Fruit fly (Drosophila melanogaster) whole organism, embryonic: Measurements from ENCODE around the gene Mob3.

Experiments
- Aef1 ChIP-seq: fragments of 200-800 bp; sonication (Bioruptor generic); IDR thresholded peaks from 3 replicates; pipeline ENCODE4 v1.3.6; 2022; ENCODE audit warnings: missing biosample characterization, missing genetic modification characterization
- Atf6 ChIP-seq: fragments of 200-800 bp; sonication (Bioruptor generic); IDR thresholded peaks from 2 replicates; pipeline ENCODE4 v1.3.6; 2022; ENCODE audit warnings: missing biosample characterization, missing genetic modification characterization
- BEAF-32 ChIP-seq: fragments of 200-800 bp; sonication (Bioruptor generic); optimal IDR thresholded peaks from 3 replicates; lab custom pipeline; 2017; ENCODE audit warnings: missing biosample characterization, missing genetic modification characterization, mild to moderate bottlenecking, moderate library complexity, missing genetic modification reagents
- CG11398 ChIP-seq: fragments of 200-800 bp; sonication (Bioruptor generic); optimal IDR thresholded peaks from 2 replicates; lab custom pipeline; 2016; ENCODE audit warnings: missing biosample characterization, missing genetic modification characterization
- CG12391 ChIP-seq: fragments of 200-800 bp; sonication (Bioruptor generic); optimal IDR thresholded peaks from 3 replicates; lab custom pipeline; 2018; ENCODE audit warnings: missing biosample characterization, mild to moderate bottlenecking, missing genetic modification characterization, moderate library complexity
- CG12659 ChIP-seq: fragments of 200-800 bp; sonication (Bioruptor generic); optimal IDR thresholded peaks from 3 replicates; lab custom pipeline; 2017; ENCODE audit warnings: mild to moderate bottlenecking, missing biosample characterization, missing genetic modification reagents, missing genetic modification characterization
- CG17359 ChIP-seq: fragments of 200-800 bp; sonication (Bioruptor generic); optimal IDR thresholded peaks from 3 replicates; lab custom pipeline; 2018; ENCODE audit warnings: missing biosample characterization, mild to moderate bottlenecking, missing genetic modification characterization, moderate library complexity
- CG17385 ChIP-seq: fragments of 200-800 bp; sonication (Bioruptor generic); optimal IDR thresholded peaks from 3 replicates; lab custom pipeline; 2018; ENCODE audit warnings: missing biosample characterization, mild to moderate bottlenecking, missing genetic modification characterization
- CG18764 ChIP-seq: fragments of 200-800 bp; sonication (Bioruptor generic); optimal IDR thresholded peaks from 3 replicates; lab custom pipeline; 2016; ENCODE audit warnings: missing biosample characterization, missing genetic modification characterization
- CG4328 ChIP-seq: fragments of 200-800 bp; sonication (Bioruptor generic); optimal IDR thresholded peaks from 3 replicates; lab custom pipeline; 2017; ENCODE audit warnings: missing biosample characterization, missing genetic modification reagents, missing genetic modification characterization
- CG4360 ChIP-seq: fragments of 200-800 bp; sonication (Bioruptor generic); IDR thresholded peaks from 2 replicates; pipeline ENCODE4 v1.3.6; 2022; ENCODE audit warnings: missing biosample characterization, missing genetic modification characterization
- CG4820 ChIP-seq: fragments of 200-800 bp; sonication (Bioruptor generic); optimal IDR thresholded peaks from 3 replicates; lab custom pipeline; 2016; ENCODE audit warnings: missing biosample characterization, missing genetic modification characterization
- CG6854 ChIP-seq: fragments of 200-800 bp; sonication (Bioruptor generic); optimal IDR thresholded peaks from 3 replicates; lab custom pipeline; 2017; ENCODE audit warnings: missing biosample characterization, mild to moderate bottlenecking, missing genetic modification characterization
- CG8924 ChIP-seq: fragments of 200-800 bp; optimal IDR thresholded peaks from 3 replicates; lab custom pipeline; 2019; ENCODE audit warnings: missing biosample characterization, mild to moderate bottlenecking, missing genetic modification characterization, moderate library complexity
- CG8944 ChIP-seq: fragments of 200-800 bp; sonication (Bioruptor generic); optimal IDR thresholded peaks from 3 replicates; lab custom pipeline; 2016; ENCODE audit warnings: missing biosample characterization, missing genetic modification characterization
- CG9797 ChIP-seq: fragments of 200-800 bp; sonication (Bioruptor generic); optimal IDR thresholded peaks from 3 replicates; lab custom pipeline; 2018; ENCODE audit warnings: missing biosample characterization, mild to moderate bottlenecking, missing genetic modification characterization
- CHES-1-like ChIP-seq: fragments of 200-800 bp; sonication (Bioruptor generic); optimal IDR thresholded peaks from 2 replicates; lab custom pipeline; 2016; ENCODE audit warnings: missing biosample characterization, missing genetic modification characterization
- Dfd ChIP-seq, 2 experiments: fragments of >200 bp; optimal IDR thresholded peaks; 2 replicates each; lab custom pipeline; 2017; ENCODE audit warnings: missing biosample characterization in 2 of 2, missing genetic modification characterization in 2 of 2
- ERR ChIP-seq: fragments of 200-800 bp; sonication (Bioruptor generic); optimal IDR thresholded peaks from 2 replicates; lab custom pipeline; 2016; ENCODE audit warnings: missing biosample characterization, missing genetic modification characterization
- Elba2 ChIP-seq: fragments of 200-800 bp; sonication (Bioruptor generic); optimal IDR thresholded peaks from 3 replicates; lab custom pipeline; 2016; ENCODE audit warnings: missing biosample characterization, missing genetic modification characterization
- H15 ChIP-seq: fragments of 200-800 bp; sonication (Bioruptor generic); IDR thresholded peaks from 3 replicates; pipeline ENCODE4 v1.3.6; 2022; ENCODE audit warnings: missing biosample characterization, missing genetic modification characterization
- Hand ChIP-seq: fragments of 200-800 bp; sonication (Bioruptor generic); optimal IDR thresholded peaks from 2 replicates; lab custom pipeline; 2017; ENCODE audit warnings: mild to moderate bottlenecking, missing biosample characterization, missing genetic modification reagents, missing genetic modification characterization
- Mad ChIP-seq: fragments of 200-800 bp; sonication (Bioruptor generic); optimal IDR thresholded peaks from 2 replicates; lab custom pipeline; 2016; ENCODE audit warnings: missing biosample characterization, missing genetic modification characterization
- NC2β ChIP-seq: fragments of 200-800 bp; sonication (Bioruptor generic); optimal IDR thresholded peaks from 2 replicates; lab custom pipeline; 2016; ENCODE audit warnings: missing biosample characterization, missing genetic modification characterization
- Oaz ChIP-seq: fragments of 200-800 bp; sonication (Bioruptor generic); IDR thresholded peaks from 2 replicates; pipeline ENCODE4 v1.3.6; 2022; ENCODE audit warnings: missing biosample characterization, missing genetic modification characterization
- PHDP ChIP-seq: fragments of 200-800 bp; sonication (Bioruptor generic); optimal IDR thresholded peaks from 3 replicates; lab custom pipeline; 2018; ENCODE audit warnings: missing biosample characterization, mild to moderate bottlenecking, missing genetic modification characterization, moderate library complexity
- Six4 ChIP-seq: fragments of 200-800 bp; sonication (Bioruptor generic); optimal IDR thresholded peaks from 2 replicates; lab custom pipeline; 2016; ENCODE audit warnings: missing biosample characterization, missing genetic modification characterization
- Sox100B ChIP-seq: fragments of 200-800 bp; sonication (Bioruptor generic); optimal IDR thresholded peaks from 3 replicates; lab custom pipeline; 2018; ENCODE audit warnings: missing biosample characterization, mild to moderate bottlenecking, missing genetic modification characterization
- abd-A ChIP-seq: fragments of 200-800 bp; sonication (Bioruptor generic); optimal IDR thresholded peaks from 3 replicates; lab custom pipeline; 2019; ENCODE audit warnings: missing biosample characterization, mild to moderate bottlenecking, missing genetic modification characterization, moderate library complexity
- ash1 ChIP-seq: fragments of 200-800 bp; sonication (Bioruptor generic); optimal IDR thresholded peaks from 2 replicates; lab custom pipeline; 2018; ENCODE audit warnings: missing biosample characterization, mild to moderate bottlenecking, missing genetic modification characterization
- cato ChIP-seq: fragments of 200-800 bp; sonication (Bioruptor generic); optimal IDR thresholded peaks from 2 replicates; lab custom pipeline; 2016; ENCODE audit warnings: missing biosample characterization, missing genetic modification characterization, borderline replicate concordance
- chm ChIP-seq: fragments of 200-800 bp; sonication (Bioruptor generic); IDR thresholded peaks from 2 replicates; pipeline ENCODE4 v1.3.6; 2022; ENCODE audit warnings: missing biosample characterization, missing genetic modification characterization
- dpn ChIP-seq, 2 experiments: fragments of 200-800 bp; sonication (Bioruptor generic); optimal IDR thresholded peaks; 3 replicates each; lab custom pipeline; 2016; ENCODE audit warnings: missing biosample characterization in 2 of 2, missing genetic modification characterization in 2 of 2
- emc ChIP-seq: fragments of 200-800 bp; sonication (Bioruptor generic); optimal IDR thresholded peaks from 2 replicates; lab custom pipeline; 2016; ENCODE audit warnings: missing biosample characterization, missing genetic modification characterization
- exex ChIP-seq: fragments of 200-800 bp; sonication (Bioruptor generic); optimal IDR thresholded peaks from 4 replicates; lab custom pipeline; 2018; ENCODE audit warnings: missing biosample characterization, mild to moderate bottlenecking, missing genetic modification characterization, moderate library complexity
- hkb ChIP-seq, 2 experiments: fragments of 200-800 bp in 1 of 2; fragments of >200 bp in 1 of 2; sonication (Bioruptor generic) in 1 of 2; IDR thresholded peaks in 1 of 2; optimal IDR thresholded peaks in 1 of 2; 2 replicates each; pipeline versions ENCODE4 v1.3.6 to Lab custom; 2017 to 2022; ENCODE audit warnings: missing biosample characterization in 1 of 2, missing genetic modification characterization in 1 of 2
- lbe ChIP-seq: fragments of 200-800 bp; sonication (Bioruptor generic); optimal IDR thresholded peaks from 2 replicates; lab custom pipeline; 2016; ENCODE audit warnings: missing biosample characterization, mild to moderate bottlenecking, missing genetic modification characterization
- onecut ChIP-seq: fragments of 200-800 bp; sonication (Bioruptor generic); IDR thresholded peaks from 2 replicates; pipeline ENCODE4 v1.3.6; 2022; ENCODE audit warnings: missing biosample characterization, missing genetic modification characterization
- pan ChIP-seq, 4 experiments: fragments of >200 bp in 3 of 4; fragments of 200-800 bp in 1 of 4; sonication (Bioruptor generic) in 1 of 4; optimal IDR thresholded peaks in 3 of 4; IDR thresholded peaks in 1 of 4; 2 replicates each; pipeline versions ENCODE4 v1.3.6 to Lab custom; 2017 to 2022; ENCODE audit warnings: missing biosample characterization in 2 of 4, missing genetic modification characterization in 2 of 4, mixed read lengths in 1 of 4
- phol ChIP-seq: fragments of 200-800 bp; sonication (Bioruptor generic); optimal IDR thresholded peaks from 3 replicates; lab custom pipeline; 2018; ENCODE audit warnings: missing biosample characterization, mild to moderate bottlenecking, missing genetic modification characterization, moderate library complexity
- ranshi ChIP-seq: fragments of 200-800 bp; sonication (Bioruptor generic); IDR thresholded peaks from 2 replicates; pipeline ENCODE4 v1.3.6; 2022; ENCODE audit warnings: missing biosample characterization, missing genetic modification characterization
- sens ChIP-seq: fragments of 200-800 bp; sonication (Bioruptor generic); peaks from one replicate; lab custom pipeline; 2016; ENCODE audit warnings: missing biosample characterization, missing genetic modification characterization
- sima ChIP-seq: fragments of 200-800 bp; sonication (Bioruptor generic); optimal IDR thresholded peaks from 2 replicates; lab custom pipeline; 2016; ENCODE audit warnings: missing biosample characterization, missing genetic modification characterization
- slp2 ChIP-seq: fragments of 200-800 bp; sonication (Bioruptor generic); optimal IDR thresholded peaks from 2 replicates; lab custom pipeline; 2016; ENCODE audit warnings: missing biosample characterization, missing genetic modification characterization
- sr ChIP-seq: fragments of 200-800 bp; sonication (Bioruptor generic); IDR thresholded peaks from 3 replicates; pipeline ENCODE4 v1.3.6; 2022; ENCODE audit warnings: missing biosample characterization, missing genetic modification characterization
- ssp ChIP-seq: fragments of 200-800 bp; sonication (Bioruptor generic); IDR thresholded peaks from 2 replicates; pipeline ENCODE4 v1.3.6; 2022; ENCODE audit warnings: missing biosample characterization, missing genetic modification characterization
- stc ChIP-seq: fragments of 200-800 bp; sonication (Bioruptor generic); IDR thresholded peaks from 2 replicates; pipeline ENCODE4 v1.3.6; 2022; ENCODE audit warnings: missing biosample characterization, missing genetic modification characterization
- trem ChIP-seq: fragments of 200-800 bp; optimal IDR thresholded peaks from 3 replicates; lab custom pipeline; 2019; ENCODE audit warnings: missing biosample characterization, mild to moderate bottlenecking, missing genetic modification characterization, moderate library complexity
- vfl ChIP-seq: fragments of 200-800 bp; sonication (Bioruptor generic); optimal IDR thresholded peaks from 2 replicates; lab custom pipeline; 2016; ENCODE audit warnings: missing biosample characterization, missing genetic modification characterization
- vnd ChIP-seq: fragments of 200-800 bp; sonication (Bioruptor generic); IDR thresholded peaks from 3 replicates; pipeline ENCODE4 v1.3.6; 2022; ENCODE audit warnings: missing biosample characterization, missing genetic modification characterization; ENCODE audit not compliant: partially characterized antibody

Gene Mob3

DNA sequence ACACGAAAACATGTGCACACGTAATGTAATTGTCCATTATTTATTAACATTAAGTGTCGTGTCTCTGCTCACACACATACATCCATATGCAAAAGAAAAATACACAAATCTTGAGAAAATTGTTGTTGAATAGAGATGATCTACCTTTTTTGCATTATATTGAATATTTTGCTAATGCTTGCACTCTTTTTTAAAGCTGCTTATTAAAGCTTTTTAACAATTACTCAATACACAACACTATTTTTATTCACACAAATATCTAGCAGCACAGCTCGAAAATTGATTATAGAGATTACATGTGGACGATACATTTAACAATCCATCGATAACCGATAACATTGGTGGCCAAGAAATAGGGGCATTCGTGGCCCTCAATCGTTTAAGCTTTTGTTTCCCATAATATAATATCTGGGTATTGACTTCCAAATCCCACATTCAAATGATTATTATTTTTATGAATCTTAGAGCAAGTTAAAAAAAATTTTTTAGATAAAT, 27.0 kb downstream of the Mob3 start, which contains the start of gene Ufd4 (continued):
- peak; percentile 66 for TF ChIP-seq NC2β (GFP tag; lab: Kevin White, UChicago)
- TF ChIP-seq Hand, result peak; percentile 81
- no peak for TF ChIP-seq sr (GFP tag; lab: Robert Waterston, UW)
- TF ChIP-seq CG12659 (GFP tag; lab: Kevin White, UChicago), result peak; percentile 79
- peak; percentile 5 for TF ChIP-seq emc (GFP tag; lab: Kevin White, UChicago)
- no peak for TF ChIP-seq lbe (GFP tag; lab: Kevin White, UChicago)
- TF ChIP-seq CG8924 (tag; lab: Kevin White, UChicago), result peak; percentile 65
- no peak; the same call in 1 of the 2 replicates for TF ChIP-seq ssp
- TF ChIP-seq Sox100B, result no peak
- TF ChIP-seq H15 (GFP tag; lab: Robert Waterston, UW), result no peak
- TF ChIP-seq CG11398 (GFP tag; lab: Kevin White, UChicago), result peak; percentile 57
- no peak; the same call in 1 of the 2 replicates for TF ChIP-seq ranshi
- peak; percentile 29 for TF ChIP-seq Six4 (GFP tag; lab: Kevin White, UChicago)
- peak; percentile 52; the same call in 1 of the 2 replicates for TF ChIP-seq CG4360 (GFP tag; lab: Robert Waterston, UW)
- no peak for TF ChIP-seq sima (GFP tag; lab: Kevin White, UChicago)
- TF ChIP-seq ERR, result peak; percentile 55
- no peak for TF ChIP-seq abd-A (tag; lab: Kevin White, UChicago)
- peak; percentile 93 for TF ChIP-seq onecut (GFP tag; lab: Robert Waterston, UW)
- peak; percentile 13 for TF ChIP-seq Mad
- TF ChIP-seq vfl (GFP tag; lab: Kevin White, UChicago), result peak; percentile 46
- peak; percentile 53 for TF ChIP-seq exex (tag; lab: Kevin White, UChicago)
- no peak for TF ChIP-seq chm
- TF ChIP-seq dpn (GFP tag; optimal IDR thresholded peaks at IDR 0.05; lab: Kevin White, UChicago), result peak; percentile 66 to 76
- TF ChIP-seq vnd (GFP tag; lab: Robert Waterston, UW), result no peak
- TF ChIP-seq CG12391 (tag; lab: Kevin White, UChicago), result peak; percentile 82
- peak; percentile 3 for TF ChIP-seq CG8944 (GFP tag; lab: Kevin White, UChicago)
- peak; percentile 42 for TF ChIP-seq CHES-1-like (GFP tag; lab: Kevin White, UChicago)
- TF ChIP-seq PHDP (tag; lab: Kevin White, UChicago), result no peak
- no peak for TF ChIP-seq pan (optimal IDR thresholded peaks at IDR 0.05; lab: Kevin White, UChicago)
- no peak for TF ChIP-seq pan (GFP tag; optimal IDR thresholded peaks at IDR 0.05 in 1 of 2, IDR thresholded peaks at IDR 0.05 in 1 of 2)
- peak; percentile 73 for TF ChIP-seq CG17359 (tag; lab: Kevin White, UChicago)
- TF ChIP-seq sens (GFP tag; lab: Kevin White, UChicago), result peak; percentile 93
- no peak for TF ChIP-seq cato (GFP tag; lab: Kevin White, UChicago)
- TF ChIP-seq Aef1 (GFP tag; lab: Robert Waterston, UW), result peak; percentile 47; the same call in 1 of the 3 replicates
- TF ChIP-seq CG4820 (GFP tag; lab: Kevin White, UChicago), result peak; percentile 59
- TF ChIP-seq slp2 (GFP tag; lab: Kevin White, UChicago), result peak; percentile 45
- peak; percentile 78 for TF ChIP-seq Atf6 (GFP tag; lab: Robert Waterston, UW)
- no peak for TF ChIP-seq CG6854 (GFP tag; lab: Kevin White, UChicago)
- TF ChIP-seq Dfd (GFP tag; optimal IDR thresholded peaks at IDR 0.05; lab: Kevin White, UChicago), result no peak
- TF ChIP-seq BEAF-32 (GFP tag; lab: Kevin White, UChicago), result peak; percentile 55
- no peak for TF ChIP-seq CG4328 (GFP tag; lab: Kevin White, UChicago)
- TF ChIP-seq Oaz (GFP tag; lab: Robert Waterston, UW), result no peak
- TF ChIP-seq hkb (optimal IDR thresholded peaks at IDR 0.05; lab: Kevin White, UChicago), result no peak
- peak; percentile 84 for TF ChIP-seq hkb (GFP tag; IDR thresholded peaks at IDR 0.05; lab: Robert Waterston, UW)
- TF ChIP-seq Elba2 (GFP tag; lab: Kevin White, UChicago), result no peak
- peak; percentile 80 for TF ChIP-seq stc (GFP tag; lab: Robert Waterston, UW)
- no peak for TF ChIP-seq CG9797 (GFP tag; lab: Kevin White, UChicago)
- peak; percentile 73 for TF ChIP-seq phol (tag; lab: Kevin White, UChicago)
- TF ChIP-seq ash1 (GFP tag; lab: Kevin White, UChicago), result no peak
- peak; percentile 66 for TF ChIP-seq trem (tag; lab: Kevin White, UChicago)
- TF ChIP-seq CG18764, result peak; percentile 50
- no peak for TF ChIP-seq CG17385 (GFP tag; lab: Kevin White, UChicago)
